Fruit fly (Drosophila melanogaster): Measurements from ENCODE around the gene Ost48.
A peak's percentile ranks its signal among the peaks of the same experiment; 100 is the strongest.

The Ost48 gene

DNA sequence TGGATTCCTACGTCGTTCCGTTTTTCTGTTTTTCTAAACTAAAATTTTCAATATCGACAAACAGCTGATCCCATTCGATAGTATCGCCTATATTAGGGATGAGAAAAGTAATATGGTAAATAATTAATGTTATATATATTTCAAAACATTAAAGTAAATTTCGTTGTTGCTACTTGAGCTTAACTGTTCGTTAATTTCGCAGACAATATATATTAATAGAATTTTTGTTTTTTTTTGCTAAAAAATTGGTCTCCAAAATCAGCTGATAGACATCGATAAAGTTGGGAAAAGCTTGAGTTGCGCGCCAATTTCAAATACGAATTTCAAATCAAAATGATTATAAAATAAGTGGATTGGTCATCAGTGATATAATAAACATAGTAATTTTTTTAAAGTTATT lies 38.0 kb upstream of the Ost48 start, which contains the start of gene CG12118 (continued):
- TF ChIP-seq CG17385 (GFP tag; optimal IDR thresholded peaks at IDR 0.05) (peak; percentile 71), CG3065 (GFP tag; optimal IDR thresholded peaks at IDR 0.05) (peak; percentile 59), ewg (GFP tag; optimal IDR thresholded peaks at IDR 0.05) (peak; percentile 33), CG5245 (GFP tag; optimal IDR thresholded peaks at IDR 0.05) (peak; percentile 67), CG7963 (GFP tag; IDR thresholded peaks at IDR 0.05; ENCODE audit: partially characterized antibody) (peak; percentile 81), dan (GFP tag; IDR thresholded peaks at IDR 0.05) (no peak), CG4854 (GFP tag; optimal IDR thresholded peaks at IDR 0.05) (peak; percentile 55), CG18476 (GFP tag; optimal IDR thresholded peaks at IDR 0.05) (peak; percentile 73), psq (GFP tag; optimal IDR thresholded peaks at IDR 0.05) (peak; percentile 30), CG17361 (GFP tag; IDR thresholded peaks at IDR 0.05) (peak; percentile 80), CG6813 (GFP tag; optimal IDR thresholded peaks at IDR 0.05) (peak; percentile 17), CG1603 (tag; optimal IDR thresholded peaks at IDR 0.05) (peak; percentile 35), ap (GFP tag; IDR thresholded peaks at IDR 0.05) (peak; percentile 61; the same call in 1 of the 2 replicates), CG17186 (GFP tag; optimal IDR thresholded peaks at IDR 0.05) (peak; percentile 38), ftz-f1 (GFP tag; optimal IDR thresholded peaks at IDR 0.05) (no peak), dimm (GFP tag; IDR thresholded peaks at IDR 0.05) (peak; percentile 39; the same call in 1 of the 2 replicates), p53 (GFP tag; optimal IDR thresholded peaks at IDR 0.05) (no peak), ssp (GFP tag; IDR thresholded peaks at IDR 0.05) (peak; percentile 74), CG10321 (GFP tag; IDR thresholded peaks at IDR 0.05) (peak; percentile 56; the same call in 1 of the 2 replicates), yki (optimal IDR thresholded peaks at IDR 0.05) (no peak), kay (GFP tag; optimal IDR thresholded peaks at IDR 0.05) (peak; percentile 62), sna (GFP tag; IDR thresholded peaks at IDR 0.05; ENCODE audit: partially characterized antibody) (peak; percentile 95), da (GFP tag; optimal IDR thresholded peaks at IDR 0.05) (no peak), zen (tag; optimal IDR thresholded peaks at IDR 0.05) (peak; percentile 78), CG10366 (GFP tag; IDR thresholded peaks at IDR 0.05) (peak; percentile 88), chm (GFP tag; IDR thresholded peaks at IDR 0.05) (peak; percentile 92), hbn (GFP tag; IDR thresholded peaks at IDR 0.05; ENCODE audit: partially characterized antibody) (peak; percentile 81), Bdp1 (GFP tag; optimal IDR thresholded peaks at IDR 0.05) (peak; percentile 43), CG12071 (GFP tag; optimal IDR thresholded peaks at IDR 0.05) (no peak), CG31388 (GFP tag; optimal IDR thresholded peaks at IDR 0.05) (peak; percentile 42), hth (optimal IDR thresholded peaks at IDR 0.05) (no peak), H2.0 (GFP tag; IDR thresholded peaks at IDR 0.05) (peak; percentile 87), CG1602 (GFP tag; optimal IDR thresholded peaks at IDR 0.05) (peak; percentile 83), CG12942 (GFP tag; optimal IDR thresholded peaks at IDR 0.05) (peak; percentile 81), CG15011 (GFP tag; optimal IDR thresholded peaks at IDR 0.05) (peak; percentile 20), NC2β (GFP tag; optimal IDR thresholded peaks at IDR 0.05) (peak; percentile 46), CG11085 (GFP tag; IDR thresholded peaks at IDR 0.05) (0 out of 2 replicates have a peak, but pooled peaks have one; percentile 42), YL-1 (GFP tag; optimal IDR thresholded peaks at IDR 0.05) (peak; percentile 44), NK7.1 (GFP tag; optimal IDR thresholded peaks at IDR 0.05) (no peak), CG14965 (GFP tag; optimal IDR thresholded peaks at IDR 0.05; ENCODE audit: borderline replicate concordance) (no peak), fd96Cb (tag; optimal IDR thresholded peaks at IDR 0.05) (peak; percentile 67), CG7357 (GFP tag; IDR thresholded peaks at IDR 0.05) (0 out of 3 replicates have a peak, but pooled peaks have one; percentile 10), CHES-1-like (GFP tag; optimal IDR thresholded peaks at IDR 0.05) (peak; percentile 15), CG15479 (GFP tag; optimal IDR thresholded peaks at IDR 0.05) (no peak), slou (GFP tag; optimal IDR thresholded peaks at IDR 0.05) (peak; percentile 70), ranshi (GFP tag; IDR thresholded peaks at IDR 0.05) (peak; percentile 75), CG8359 (GFP tag; optimal IDR thresholded peaks at IDR 0.05; ENCODE audit: borderline replicate concordance) (no peak), CG10959 (GFP tag; IDR thresholded peaks at IDR 0.05) (peak; percentile 63), Med (GFP tag) (peak; percentile 61), run (tag; optimal IDR thresholded peaks at IDR 0.05) (no peak), tll (GFP tag; optimal IDR thresholded peaks at IDR 0.05) (no peak)
